Fruit fly (Drosophila melanogaster): Measurements from ENCODE around the gene Vps45.

Vps45 gene

dm6 chr3R:9543495-9544180 is 20.1 kb upstream of the Vps45 start (continued):
- TF ChIP-seq ATbp (GFP tag; optimal IDR thresholded peaks at IDR 0.05) (no peak), ab (GFP tag; optimal IDR thresholded peaks at IDR 0.05) (no peak), TFAM (GFP tag; optimal IDR thresholded peaks at IDR 0.05) (no peak), CG4617 (GFP tag; optimal IDR thresholded peaks at IDR 0.05; ENCODE audit: borderline replicate concordance) (no peak), Hr51 (GFP tag; optimal IDR thresholded peaks at IDR 0.05) (no peak), CG7963 (GFP tag; IDR thresholded peaks at IDR 0.05; ENCODE audit: partially characterized antibody) (no peak), CG10209 (GFP tag; optimal IDR thresholded peaks at IDR 0.05) (no peak), CG32772 (GFP tag; IDR thresholded peaks at IDR 0.05) (no peak), Fer2 (tag; optimal IDR thresholded peaks at IDR 0.05) (no peak), CG3726 (GFP tag; IDR thresholded peaks at IDR 0.05) (no peak), CG18476 (GFP tag; optimal IDR thresholded peaks at IDR 0.05) (no peak), z (GFP tag; IDR thresholded peaks at IDR 0.05) (no peak), CG12236 (GFP tag; optimal IDR thresholded peaks at IDR 0.05) (no peak), emc (GFP tag; optimal IDR thresholded peaks at IDR 0.05) (no peak), Hmx (GFP tag; optimal IDR thresholded peaks at IDR 0.05) (no peak), da (GFP tag; optimal IDR thresholded peaks at IDR 0.05) (no peak), CG32767 (GFP tag; IDR thresholded peaks at IDR 0.05) (no peak), CG12942 (GFP tag; optimal IDR thresholded peaks at IDR 0.05) (no peak), Dek (tag; optimal IDR thresholded peaks at IDR 0.05) (no peak), slbo (GFP tag; IDR thresholded peaks at IDR 0.05) (no peak), MESR4 (GFP tag; optimal IDR thresholded peaks at IDR 0.05) (no peak), ewg (GFP tag; optimal IDR thresholded peaks at IDR 0.05) (no peak), CG11695 (GFP tag; IDR thresholded peaks at IDR 0.05) (0 out of 3 replicates have a peak, but pooled peaks have one; percentile 6), Myb (GFP tag; optimal IDR thresholded peaks at IDR 0.05) (peak; percentile 65), CG1603 (tag; optimal IDR thresholded peaks at IDR 0.05) (no peak), Ets65A (GFP tag) (peak; percentile 36), Xrp1 (GFP tag; IDR thresholded peaks at IDR 0.05) (no peak), Trl (optimal IDR thresholded peaks at IDR 0.05) (peak; percentile 59 to 81), Trl (GFP tag; optimal IDR thresholded peaks at IDR 0.05) (no peak), CG7357 (GFP tag; IDR thresholded peaks at IDR 0.05) (peak; percentile 84), Ptx1 (GFP tag; IDR thresholded peaks at IDR 0.05) (no peak), CG2120 (GFP tag; optimal IDR thresholded peaks at IDR 0.05) (no peak), crp (GFP tag; optimal IDR thresholded peaks at IDR 0.05) (no peak), CG14710 (tag; optimal IDR thresholded peaks at IDR 0.05) (no peak), tna (GFP tag; IDR thresholded peaks at IDR 0.05; ENCODE audit: partially characterized antibody) (no peak), Dip2 (GFP tag; IDR thresholded peaks at IDR 0.05) (no peak), Hey (tag; optimal IDR thresholded peaks at IDR 0.05) (no peak), Ets97D (GFP tag; optimal IDR thresholded peaks at IDR 0.05) (peak; percentile 67), dysf (GFP tag; IDR thresholded peaks at IDR 0.05) (no peak), CG13296 (GFP tag; optimal IDR thresholded peaks at IDR 0.05) (peak; percentile 13), bsh (GFP tag; optimal IDR thresholded peaks at IDR 0.05) (no peak), CG18764 (GFP tag; optimal IDR thresholded peaks at IDR 0.05) (no peak), CG2202 (tag; optimal IDR thresholded peaks at IDR 0.05) (no peak), HHEX (GFP tag; optimal IDR thresholded peaks at IDR 0.05) (peak; percentile 11), E2f1 (GFP tag; IDR thresholded peaks at IDR 0.05) (no peak), NC2β (GFP tag; optimal IDR thresholded peaks at IDR 0.05) (no peak), lola (GFP tag; optimal IDR thresholded peaks at IDR 0.05) (peak in 1 of 3 experiments; percentile 78), CG6765 (GFP tag; optimal IDR thresholded peaks at IDR 0.05) (no peak), CG10543 (GFP tag; optimal IDR thresholded peaks at IDR 0.05) (no peak), zen2 (GFP tag; IDR thresholded peaks at IDR 0.05; ENCODE audit: partially characterized antibody) (no peak)

Data from whole organism, embryonic.